Fruit fly (Drosophila melanogaster) whole organism, embryonic: ENCODE results near the gene CG9664.

Experiments used
- Abd-B ChIP-seq: fragments of 200-800 bp; sonication (Bioruptor generic); optimal IDR thresholded peaks from 2 replicates; lab custom pipeline; 2018; ENCODE audit warnings: missing biosample characterization, mild to moderate bottlenecking, missing genetic modification characterization, moderate library complexity
- BtbVII ChIP-seq: fragments of 200-800 bp; sonication (Bioruptor generic); optimal IDR thresholded peaks from 3 replicates; lab custom pipeline; 2017; ENCODE audit warnings: missing biosample characterization, mild to moderate bottlenecking, missing genetic modification characterization
- CG10959 ChIP-seq: fragments of 200-800 bp; sonication (Bioruptor generic); IDR thresholded peaks from 2 replicates; pipeline ENCODE4 v1.3.6; 2022; ENCODE audit warnings: missing biosample characterization, missing genetic modification characterization
- CG12769 ChIP-seq: fragments of 200-800 bp; sonication (Bioruptor generic); optimal IDR thresholded peaks from 2 replicates; lab custom pipeline; 2019; ENCODE audit warnings: missing biosample characterization, mild to moderate bottlenecking, missing genetic modification characterization, moderate library complexity
- CG13287 ChIP-seq: fragments of 200-800 bp; sonication (Bioruptor generic); IDR thresholded peaks from 2 replicates; pipeline ENCODE4 v1.3.6; 2022; ENCODE audit warnings: missing biosample characterization, missing genetic modification characterization; ENCODE audit not compliant: partially characterized antibody
- CG14441 ChIP-seq: fragments of 200-800 bp; sonication (Bioruptor generic); IDR thresholded peaks from 2 replicates; pipeline ENCODE4 v1.3.6; 2022; ENCODE audit warnings: missing biosample characterization, missing genetic modification characterization
- CG1602 ChIP-seq: fragments of 200-800 bp; sonication (Bioruptor generic); optimal IDR thresholded peaks from 3 replicates; lab custom pipeline; 2016; ENCODE audit warnings: missing biosample characterization, missing genetic modification characterization
- CG16779 ChIP-seq: fragments of 200-800 bp; sonication (Bioruptor generic); IDR thresholded peaks from 2 replicates; pipeline ENCODE4 v1.3.6; 2022; ENCODE audit warnings: missing biosample characterization, missing genetic modification characterization
- CG18476 ChIP-seq: fragments of 200-800 bp; sonication (Bioruptor generic); optimal IDR thresholded peaks from 2 replicates; lab custom pipeline; 2016; ENCODE audit warnings: missing biosample characterization, mild to moderate bottlenecking, missing genetic modification characterization
- CG2678 ChIP-seq: fragments of 200-800 bp; sonication (Bioruptor generic); optimal IDR thresholded peaks from 3 replicates; lab custom pipeline; 2019; ENCODE audit warnings: missing biosample characterization, mild to moderate bottlenecking, missing genetic modification characterization, moderate library complexity
- CG5953 ChIP-seq: fragments of 200-800 bp; sonication (Bioruptor generic); IDR thresholded peaks from 2 replicates; pipeline ENCODE4 v1.3.6; 2022; ENCODE audit warnings: missing biosample characterization, missing genetic modification characterization
- CG6765 ChIP-seq: fragments of 200-800 bp; sonication (Bioruptor generic); optimal IDR thresholded peaks from 3 replicates; lab custom pipeline; 2017; ENCODE audit warnings: missing biosample characterization, mild to moderate bottlenecking, missing genetic modification characterization
- CG7357 ChIP-seq: fragments of 200-800 bp; sonication (Bioruptor generic); IDR thresholded peaks from 3 replicates; pipeline ENCODE4 v1.3.6; 2022; ENCODE audit warnings: missing biosample characterization, missing genetic modification characterization
- Deaf1 ChIP-seq: fragments of 200-800 bp; optimal IDR thresholded peaks from 3 replicates; lab custom pipeline; 2019; ENCODE audit warnings: missing biosample characterization, mild to moderate bottlenecking, missing genetic modification characterization, moderate library complexity
- Doc2 ChIP-seq: fragments of 200-800 bp; sonication (Bioruptor generic); IDR thresholded peaks from 2 replicates; pipeline ENCODE4 v1.3.6; 2022; ENCODE audit warnings: missing biosample characterization, missing genetic modification characterization
- E2f2 ChIP-seq: fragments of 200-800 bp; sonication (Bioruptor generic); IDR thresholded peaks from 2 replicates; pipeline ENCODE4 v1.3.6; 2022; ENCODE audit warnings: missing biosample characterization, missing genetic modification characterization
- HLHmδ ChIP-seq: fragments of 200-800 bp; sonication (Bioruptor generic); optimal IDR thresholded peaks from 2 replicates; lab custom pipeline; 2018; ENCODE audit warnings: missing biosample characterization, mild to moderate bottlenecking, missing genetic modification characterization, moderate library complexity
- Lpt ChIP-seq: fragments of >200 bp; optimal IDR thresholded peaks from 2 replicates; lab custom pipeline; 2018; ENCODE audit warnings: missing biosample characterization, missing genetic modification characterization
- NfI ChIP-seq: fragments of 200-800 bp; sonication (Bioruptor generic); optimal IDR thresholded peaks from 3 replicates; lab custom pipeline; 2018; ENCODE audit warnings: missing biosample characterization, mild to moderate bottlenecking, missing genetic modification characterization, moderate library complexity
- Optix ChIP-seq: fragments of 200-800 bp; sonication (Bioruptor generic); IDR thresholded peaks from 3 replicates; pipeline ENCODE4 v1.3.6; 2022; ENCODE audit warnings: missing biosample characterization, missing genetic modification characterization
- Sox100B ChIP-seq: fragments of 200-800 bp; sonication (Bioruptor generic); optimal IDR thresholded peaks from 3 replicates; lab custom pipeline; 2018; ENCODE audit warnings: missing biosample characterization, mild to moderate bottlenecking, missing genetic modification characterization
- Sry-δ ChIP-seq: fragments of 200-800 bp; sonication (Bioruptor generic); optimal IDR thresholded peaks from 2 replicates; lab custom pipeline; 2016; ENCODE audit warnings: missing biosample characterization, missing genetic modification characterization
- aop ChIP-seq: fragments of 200-800 bp; sonication (Bioruptor generic); IDR thresholded peaks from 2 replicates; pipeline ENCODE4 v1.3.6; 2022; ENCODE audit warnings: missing biosample characterization, missing genetic modification characterization
- ash1 ChIP-seq: fragments of 200-800 bp; sonication (Bioruptor generic); optimal IDR thresholded peaks from 2 replicates; lab custom pipeline; 2018; ENCODE audit warnings: missing biosample characterization, mild to moderate bottlenecking, missing genetic modification characterization
- bbx ChIP-seq: fragments of 200-800 bp; sonication (Bioruptor generic); IDR thresholded peaks from 2 replicates; pipeline ENCODE4 v1.3.6; 2022; ENCODE audit warnings: missing biosample characterization, missing genetic modification characterization; ENCODE audit not compliant: partially characterized antibody
- bowl ChIP-seq: fragments of 200-800 bp; sonication (Bioruptor generic); IDR thresholded peaks from 2 replicates; pipeline ENCODE4 v1.3.6; 2022; ENCODE audit warnings: missing biosample characterization, missing genetic modification characterization
- cad ChIP-seq: fragments of >200 bp; optimal IDR thresholded peaks from 2 replicates; lab custom pipeline; 2017; ENCODE audit warnings: missing biosample characterization, missing genetic modification characterization
- chinmo ChIP-seq: fragments of 200-800 bp; sonication (Bioruptor generic); IDR thresholded peaks from 4 replicates; pipeline ENCODE4 v1.3.6; 2022; ENCODE audit warnings: missing biosample characterization, missing genetic modification characterization; ENCODE audit not compliant: partially characterized antibody
- crol ChIP-seq: fragments of 200-800 bp; sonication (Bioruptor generic); IDR thresholded peaks from 2 replicates; pipeline ENCODE4 v1.3.6; 2022; ENCODE audit warnings: missing biosample characterization, missing genetic modification characterization
- crp ChIP-seq, 2 experiments: fragments of 200-800 bp; sonication (Bioruptor generic); optimal IDR thresholded peaks; 2 replicates in 1 of 2; 3 replicates in 1 of 2; lab custom pipeline; 2017; ENCODE audit warnings: missing biosample characterization in 2 of 2, missing genetic modification characterization in 2 of 2, mild to moderate bottlenecking in 1 of 2, moderate library complexity in 1 of 2
- disco-r ChIP-seq: fragments of 200-800 bp; sonication (Bioruptor generic); optimal IDR thresholded peaks from 2 replicates; lab custom pipeline; 2016; ENCODE audit warnings: missing biosample characterization, missing genetic modification characterization
- dpn ChIP-seq, 2 experiments: fragments of 200-800 bp; sonication (Bioruptor generic); optimal IDR thresholded peaks; 3 replicates each; lab custom pipeline; 2016; ENCODE audit warnings: missing biosample characterization in 2 of 2, missing genetic modification characterization in 2 of 2
- eve ChIP-seq, 2 experiments: fragments of >200 bp; optimal IDR thresholded peaks; 2 replicates each; lab custom pipeline; 2017; ENCODE audit warnings: missing biosample characterization in 2 of 2, missing genetic modification characterization in 2 of 2
- eyg ChIP-seq: fragments of 200-800 bp; sonication (Bioruptor generic); optimal IDR thresholded peaks from 3 replicates; lab custom pipeline; 2016; ENCODE audit warnings: missing biosample characterization, missing genetic modification characterization
- fd3F ChIP-seq: fragments of 200-800 bp; sonication (Bioruptor generic); optimal IDR thresholded peaks from 2 replicates; lab custom pipeline; 2018; ENCODE audit warnings: missing biosample characterization, mild to moderate bottlenecking, missing genetic modification characterization, moderate library complexity
- gcm2 ChIP-seq: fragments of 200-800 bp; sonication (Bioruptor generic); optimal IDR thresholded peaks from 2 replicates; lab custom pipeline; 2016; ENCODE audit warnings: missing biosample characterization, missing genetic modification characterization
- gro ChIP-seq: fragments of 200-800 bp; sonication (Bioruptor generic); optimal IDR thresholded peaks from 2 replicates; lab custom pipeline; 2016; ENCODE audit warnings: missing biosample characterization, missing genetic modification characterization
- hb ChIP-seq: fragments of 200-800 bp; sonication (Bioruptor generic); IDR thresholded peaks from 3 replicates; pipeline ENCODE4 v1.3.6; 2022; ENCODE audit warnings: missing biosample characterization, missing genetic modification characterization; ENCODE audit not compliant: partially characterized antibody
- kah ChIP-seq: fragments of 200-800 bp; sonication (Bioruptor generic); optimal IDR thresholded peaks from 2 replicates; lab custom pipeline; 2018; ENCODE audit warnings: missing biosample characterization, mild to moderate bottlenecking, missing genetic modification characterization
- kni ChIP-seq: fragments of 200-800 bp; sonication (Bioruptor generic); optimal IDR thresholded peaks from 3 replicates; lab custom pipeline; 2017; ENCODE audit warnings: mild to moderate bottlenecking, missing biosample characterization, missing genetic modification reagents, missing genetic modification characterization
- knrl ChIP-seq: fragments of 200-800 bp; sonication (Bioruptor generic); IDR thresholded peaks from 3 replicates; pipeline ENCODE4 v1.3.6; 2022; ENCODE audit warnings: missing biosample characterization, missing genetic modification characterization; ENCODE audit not compliant: partially characterized antibody
- lab ChIP-seq: fragments of 200-800 bp; sonication (Bioruptor generic); optimal IDR thresholded peaks from 3 replicates; lab custom pipeline; 2017; ENCODE audit warnings: missing biosample characterization, missing genetic modification characterization, mild to moderate bottlenecking, moderate library complexity, missing genetic modification reagents
- org-1 ChIP-seq: fragments of 200-800 bp; sonication (Bioruptor generic); optimal IDR thresholded peaks from 2 replicates; lab custom pipeline; 2017; ENCODE audit warnings: missing biosample characterization, missing genetic modification characterization
- pan ChIP-seq, 4 experiments: fragments of >200 bp in 3 of 4; fragments of 200-800 bp in 1 of 4; sonication (Bioruptor generic) in 1 of 4; optimal IDR thresholded peaks in 3 of 4; IDR thresholded peaks in 1 of 4; 2 replicates each; pipeline versions ENCODE4 v1.3.6 to Lab custom; 2017 to 2022; ENCODE audit warnings: missing biosample characterization in 2 of 4, missing genetic modification characterization in 2 of 4, mixed read lengths in 1 of 4
- schlank ChIP-seq: fragments of 200-800 bp; sonication (Bioruptor generic); optimal IDR thresholded peaks from 2 replicates; lab custom pipeline; 2018; ENCODE audit warnings: missing biosample characterization, mild to moderate bottlenecking, missing genetic modification characterization
- sr ChIP-seq: fragments of 200-800 bp; sonication (Bioruptor generic); IDR thresholded peaks from 3 replicates; pipeline ENCODE4 v1.3.6; 2022; ENCODE audit warnings: missing biosample characterization, missing genetic modification characterization
- tgo ChIP-seq: fragments of 200-800 bp; sonication (Bioruptor generic); IDR thresholded peaks from 3 replicates; pipeline ENCODE4 v1.3.6; 2022; ENCODE audit warnings: missing biosample characterization, missing genetic modification characterization
- twi ChIP-seq: fragments of 200-800 bp; optimal IDR thresholded peaks from 2 replicates; lab custom pipeline; 2019; ENCODE audit warnings: missing biosample characterization, mild to moderate bottlenecking, missing genetic modification characterization, moderate library complexity
- wek ChIP-seq: fragments of 200-800 bp; sonication (Bioruptor generic); optimal IDR thresholded peaks from 3 replicates; lab custom pipeline; 2018; ENCODE audit warnings: missing biosample characterization, mild to moderate bottlenecking, missing genetic modification characterization, moderate library complexity
- zen ChIP-seq: fragments of 200-800 bp; sonication (Bioruptor generic); optimal IDR thresholded peaks from 3 replicates; lab custom pipeline; 2018; ENCODE audit warnings: missing biosample characterization, mild to moderate bottlenecking, missing genetic modification characterization, moderate library complexity

Gene CG9664

dm6 chr2L:3339420-3339819 is 44.9 kb upstream of the CG9664 start:
- TF ChIP-seq ash1 (GFP tag; lab: Kevin White, UChicago) = no peak
- peak; percentile 3 for TF ChIP-seq CG12769 (tag; lab: Kevin White, UChicago)
- TF ChIP-seq CG7357 (GFP tag; lab: Robert Waterston, UW) = no peak
- no peak for TF ChIP-seq fd3F (GFP tag; lab: Kevin White, UChicago)
- TF ChIP-seq dpn (GFP tag; optimal IDR thresholded peaks at IDR 0.05; lab: Kevin White, UChicago) = no peak
- no peak for TF ChIP-seq disco-r (GFP tag; lab: Kevin White, UChicago)
- TF ChIP-seq lab (GFP tag; lab: Kevin White, UChicago) = no peak
- 0 out of 3 replicates have a peak, but pooled peaks have one; percentile 38 for TF ChIP-seq Optix (GFP tag; lab: Robert Waterston, UW)
- 0 out of 3 replicates have a peak, but pooled peaks have one; percentile 22 for TF ChIP-seq tgo
- peak; percentile 28; the same call in 1 of the 2 replicates for TF ChIP-seq bbx (GFP tag; lab: Robert Waterston, UW)
- 0 out of 4 replicates have a peak, but pooled peaks have one; percentile 5 for TF ChIP-seq chinmo (GFP tag; lab: Robert Waterston, UW)
- no peak for TF ChIP-seq Doc2 (GFP tag; lab: Robert Waterston, UW)
- no peak for TF ChIP-seq bowl (GFP tag; lab: Robert Waterston, UW)
- no peak for TF ChIP-seq schlank (tag; lab: Kevin White, UChicago)
- no peak for TF ChIP-seq CG5953 (GFP tag; lab: Robert Waterston, UW)
- TF ChIP-seq BtbVII (GFP tag; lab: Kevin White, UChicago) = no peak
- no peak for TF ChIP-seq gcm2 (GFP tag; lab: Kevin White, UChicago)
- peak; percentile 0 for TF ChIP-seq wek (GFP tag; lab: Kevin White, UChicago)
- TF ChIP-seq Sox100B = no peak
- TF ChIP-seq Lpt (GFP tag; lab: Kevin White, UChicago) = no peak
- no peak for TF ChIP-seq CG6765 (GFP tag; lab: Kevin White, UChicago)
- no peak for TF ChIP-seq Abd-B
- no peak for TF ChIP-seq gro
- TF ChIP-seq org-1 = no peak
- no peak for TF ChIP-seq CG1602 (GFP tag; lab: Kevin White, UChicago)
- TF ChIP-seq crp (GFP tag; optimal IDR thresholded peaks at IDR 0.05; lab: Kevin White, UChicago) = no peak
- TF ChIP-seq CG10959 = no peak
- 0 out of 3 replicates have a peak, but pooled peaks have one; percentile 7 for TF ChIP-seq knrl (GFP tag; lab: Robert Waterston, UW)
- TF ChIP-seq zen (tag; lab: Kevin White, UChicago) = no peak
- no peak for TF ChIP-seq NfI
- peak; percentile 87 for TF ChIP-seq sr
- peak; percentile 31 for TF ChIP-seq Deaf1 (tag; lab: Kevin White, UChicago)
- no peak for TF ChIP-seq hb
- TF ChIP-seq aop (GFP tag; lab: Robert Waterston, UW) = no peak
- no peak for TF ChIP-seq CG13287 (GFP tag; lab: Robert Waterston, UW)
- no peak for TF ChIP-seq Sry-δ (GFP tag; lab: Kevin White, UChicago)
- TF ChIP-seq twi = no peak
- peak; percentile 97 for TF ChIP-seq crol (GFP tag; lab: Robert Waterston, UW)
- no peak for TF ChIP-seq pan (optimal IDR thresholded peaks at IDR 0.05; lab: Kevin White, UChicago)
- peak in 1 of 2 experiments; percentile 49 for TF ChIP-seq pan (GFP tag; optimal IDR thresholded peaks at IDR 0.05 in 1 of 2, IDR thresholded peaks at IDR 0.05 in 1 of 2)
- no peak for TF ChIP-seq CG14441 (GFP tag; lab: Robert Waterston, UW)
- no peak for TF ChIP-seq E2f2 (GFP tag; lab: Robert Waterston, UW)
- TF ChIP-seq kni (GFP tag; lab: Kevin White, UChicago) = peak; percentile 75
- TF ChIP-seq eyg (GFP tag; lab: Kevin White, UChicago) = no peak
- no peak for TF ChIP-seq CG18476 (GFP tag; lab: Kevin White, UChicago)
- TF ChIP-seq CG16779 (GFP tag; lab: Robert Waterston, UW) = no peak
- TF ChIP-seq kah (GFP tag; lab: Kevin White, UChicago) = no peak
- TF ChIP-seq HLHmδ (GFP tag; lab: Kevin White, UChicago) = peak; percentile 83
- no peak for TF ChIP-seq eve (GFP tag; optimal IDR thresholded peaks at IDR 0.05; lab: Kevin White, UChicago)
- no peak for TF ChIP-seq cad (GFP tag; lab: Kevin White, UChicago)
- no peak for TF ChIP-seq CG2678 (tag; lab: Kevin White, UChicago)
